Worm (Caenorhabditis elegans): ENCODE results near the gene C01G12.9.

DNA sequence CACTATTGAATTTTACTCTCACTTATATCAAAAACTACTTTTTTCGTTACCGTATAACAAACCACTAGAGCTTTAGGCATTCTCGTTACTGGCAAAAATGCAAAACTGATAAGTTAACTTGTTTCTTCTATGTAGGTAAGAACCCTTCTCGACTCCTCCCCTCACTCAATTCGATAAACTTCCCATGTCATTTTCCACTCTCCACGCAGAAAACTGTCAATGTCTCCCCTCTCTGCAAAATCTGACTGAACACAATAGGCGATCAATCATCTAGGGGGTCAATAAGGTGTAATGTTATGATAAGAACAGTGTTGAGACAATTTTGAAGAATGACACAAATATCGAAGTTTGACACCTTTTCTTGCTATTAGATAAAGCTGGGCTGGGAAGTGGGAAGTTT is 39.9 kb downstream of the C01G12.9 start:
- TF ChIP-seq sptf-2 (GFP tag; optimal IDR thresholded peaks at IDR 0.05) (no peak), B0019.2 (GFP tag; conservative IDR thresholded peaks at IDR 0.05) (no peak), Y79H2A.3 (GFP tag; conservative IDR thresholded peaks at IDR 0.05) (no peak), B0035.1 (tag; optimal IDR thresholded peaks at IDR 0.05) (no peak), unc-130 (GFP tag; optimal IDR thresholded peaks at IDR 0.05) (no peak), efl-1 (GFP tag; optimal IDR thresholded peaks at IDR 0.05) (no peak), B0336.3 (GFP tag; IDR thresholded peaks at IDR 0.05) (no peak), die-1 (tag; optimal IDR thresholded peaks at IDR 0.05) (no peak), ceh-27 (GFP tag; optimal IDR thresholded peaks at IDR 0.05) (no peak), ceh-79 (tag; optimal IDR thresholded peaks at IDR 0.05) (no peak), pha-4 (tag; optimal IDR thresholded peaks at IDR 0.05) (no peak), nfyb-1 (GFP tag; IDR thresholded peaks at IDR 0.05) (no peak)
